Worm (Caenorhabditis elegans) whole organism, L3 larva: ENCODE data around the gene ZK355.8.

ENCODE experiments used
- ZK546.5 ChIP-seq: sonication (generic microtip); optimal IDR thresholded peaks from 2 replicates; lab custom pipeline; 2017; ENCODE audit warnings: missing biosample characterization, missing genetic modification characterization
- aly-2 ChIP-seq: fragments of 150-350 bp; optimal IDR thresholded peaks from 2 replicates; lab custom pipeline; 2014; ENCODE audit warnings: missing biosample characterization, missing genetic modification characterization
- ceh-16 ChIP-seq: sonication (generic microtip); optimal IDR thresholded peaks from 2 replicates; lab custom pipeline; 2017; ENCODE audit warnings: missing biosample characterization, missing genetic modification characterization
- ceh-28 ChIP-seq: fragments of 150-350 bp; optimal IDR thresholded peaks from 2 replicates; lab custom pipeline; 2014; ENCODE audit warnings: missing biosample characterization, missing genetic modification reagents, missing genetic modification characterization
- ceh-82 ChIP-seq: fragments of 150-350 bp; optimal IDR thresholded peaks from 2 replicates; lab custom pipeline; 2014; ENCODE audit warnings: missing biosample characterization, missing genetic modification characterization
- daf-12 ChIP-seq: fragments of 150-350 bp; optimal IDR thresholded peaks from 2 replicates; lab custom pipeline; 2014; ENCODE audit warnings: missing biosample characterization, missing genetic modification reagents, missing genetic modification characterization
- egl-27 ChIP-seq: sonication (generic microtip); optimal IDR thresholded peaks from 4 replicates; lab custom pipeline; 2017; ENCODE audit warnings: missing biosample characterization, missing genetic modification reagents, missing genetic modification characterization
- egl-5 ChIP-seq: fragments of 150-350 bp; optimal IDR thresholded peaks from 2 replicates; lab custom pipeline; 2017; ENCODE audit warnings: missing biosample characterization, missing genetic modification reagents, missing genetic modification characterization, inconsistent platforms
- elt-2 ChIP-seq: sonication (generic microtip); optimal IDR thresholded peaks from 2 replicates; lab custom pipeline; 2016; ENCODE audit warnings: missing genetic modification reagents, mild to moderate bottlenecking, missing genetic modification characterization, missing compliant biosample characterization
- elt-3 ChIP-seq, 3 experiments: fragments of 150-350 bp in 1 of 3; sonication (generic microtip) in 2 of 3; optimal IDR thresholded peaks; 2 replicates in 2 of 3; 4 replicates in 1 of 3; lab custom pipeline; 2014 to 2017; ENCODE audit warnings: missing biosample characterization in 3 of 3, missing genetic modification characterization in 3 of 3
- fkh-10 ChIP-seq: sonication (generic microtip); optimal IDR thresholded peaks from 2 replicates; lab custom pipeline; 2017; ENCODE audit warnings: missing biosample characterization, missing genetic modification reagents, missing genetic modification characterization
- fkh-2 ChIP-seq: fragments of 150-350 bp; optimal IDR thresholded peaks from 2 replicates; lab custom pipeline; 2014; ENCODE audit warnings: missing biosample characterization, missing genetic modification reagents, missing genetic modification characterization
- hmg-11 ChIP-seq: sonication (generic microtip); optimal IDR thresholded peaks from 2 replicates; lab custom pipeline; 2016; ENCODE audit warnings: missing genetic modification characterization, missing compliant biosample characterization
- lin-39 ChIP-seq: fragments of 150-350 bp; optimal IDR thresholded peaks from 2 replicates; lab custom pipeline; 2018; ENCODE audit warnings: missing biosample characterization, missing genetic modification reagents, missing genetic modification characterization
- lsy-12 ChIP-seq: sonication (generic microtip); optimal IDR thresholded peaks from 2 replicates; lab custom pipeline; 2016; ENCODE audit warnings: mild to moderate bottlenecking, missing genetic modification characterization, missing compliant biosample characterization
- mdl-1 ChIP-seq: fragments of 150-350 bp; optimal IDR thresholded peaks from 2 replicates; lab custom pipeline; 2014; ENCODE audit warnings: missing biosample characterization, missing genetic modification characterization
- mml-1 ChIP-seq: fragments of 150-350 bp; sonication (generic microtip); optimal IDR thresholded peaks from 3 replicates; lab custom pipeline; 2014; ENCODE audit warnings: missing biosample characterization, missing genetic modification characterization
- nfya-1 ChIP-seq: sonication (generic microtip); optimal IDR thresholded peaks from 2 replicates; lab custom pipeline; 2017; ENCODE audit warnings: missing genetic modification characterization, mild to moderate bottlenecking, missing compliant biosample characterization, antibody characterized with exemption, moderate library complexity; ENCODE audit not compliant: insufficient read depth
- nhr-11 ChIP-seq: fragments of 150-350 bp; optimal IDR thresholded peaks from 2 replicates; lab custom pipeline; 2014; ENCODE audit warnings: missing biosample characterization, missing genetic modification characterization
- nhr-12 ChIP-seq: fragments of 150-350 bp; optimal IDR thresholded peaks from 2 replicates; lab custom pipeline; 2014; ENCODE audit warnings: missing biosample characterization, missing genetic modification characterization
- nhr-23 ChIP-seq: fragments of 150-350 bp; optimal IDR thresholded peaks from 2 replicates; lab custom pipeline; 2014; ENCODE audit warnings: missing biosample characterization, missing genetic modification reagents, missing genetic modification characterization
- nhr-237 ChIP-seq: fragments of 150-350 bp; optimal IDR thresholded peaks from 2 replicates; lab custom pipeline; 2014; ENCODE audit warnings: missing biosample characterization, missing genetic modification characterization
- nhr-28 ChIP-seq: fragments of 150-350 bp; optimal IDR thresholded peaks from 2 replicates; lab custom pipeline; 2014; ENCODE audit warnings: missing biosample characterization, missing genetic modification characterization
- nhr-43 ChIP-seq: sonication (generic microtip); optimal IDR thresholded peaks from 2 replicates; lab custom pipeline; 2016; ENCODE audit warnings: mild to moderate bottlenecking, missing genetic modification characterization, missing compliant biosample characterization; ENCODE audit not compliant: poor library complexity, severe bottlenecking
- nhr-67 ChIP-seq: fragments of 150-350 bp; optimal IDR thresholded peaks from 2 replicates; lab custom pipeline; 2014; ENCODE audit warnings: missing biosample characterization, missing genetic modification characterization
- nhr-76 ChIP-seq: fragments of 150-350 bp; sonication (generic microtip); optimal IDR thresholded peaks from 5 replicates; lab custom pipeline; 2014; ENCODE audit warnings: missing biosample characterization, missing genetic modification characterization
- nhr-77 ChIP-seq: fragments of 150-350 bp; optimal IDR thresholded peaks from 2 replicates; lab custom pipeline; 2014; ENCODE audit warnings: missing biosample characterization, missing genetic modification characterization
- pha-4 ChIP-seq: fragments of 150-350 bp; optimal IDR thresholded peaks from 2 replicates; lab custom pipeline; 2014; ENCODE audit warnings: missing biosample characterization, missing genetic modification reagents, missing genetic modification characterization
- pqm-1 ChIP-seq: fragments of 150-350 bp; optimal IDR thresholded peaks from 2 replicates; lab custom pipeline; 2017; ENCODE audit warnings: missing biosample characterization, missing genetic modification characterization, inconsistent platforms
- sea-2 ChIP-seq: fragments of 150-350 bp; sonication (generic microtip); optimal IDR thresholded peaks from 4 replicates; lab custom pipeline; 2014; ENCODE audit warnings: missing biosample characterization, missing genetic modification reagents, missing genetic modification characterization
- skn-1 ChIP-seq: fragments of 150-350 bp; optimal IDR thresholded peaks from 2 replicates; lab custom pipeline; 2014; ENCODE audit warnings: missing biosample characterization, missing genetic modification characterization
- snpc-4 ChIP-seq: fragments of 150-350 bp; optimal IDR thresholded peaks from 2 replicates; lab custom pipeline; 2014; ENCODE audit warnings: missing biosample characterization, missing genetic modification characterization
- tbx-2 ChIP-seq: sonication (generic microtip); optimal IDR thresholded peaks from 2 replicates; lab custom pipeline; 2016; ENCODE audit warnings: mild to moderate bottlenecking, missing genetic modification characterization, missing compliant biosample characterization
- unc-39 ChIP-seq: sonication (generic microtip); optimal IDR thresholded peaks from 4 replicates; lab custom pipeline; 2017; ENCODE audit warnings: missing biosample characterization, missing genetic modification characterization
- zag-1 ChIP-seq: fragments of 150-350 bp; optimal IDR thresholded peaks from 2 replicates; lab custom pipeline; 2014; ENCODE audit warnings: missing biosample characterization, missing genetic modification characterization
- ztf-11 ChIP-seq: fragments of 150-350 bp; optimal IDR thresholded peaks from 2 replicates; lab custom pipeline; 2014; ENCODE audit warnings: missing biosample characterization, missing genetic modification characterization

The ZK355.8 gene

ce11 chrII:2894295-2894694 lies 33.3 kb upstream of the ZK355.8 start, which contains the start of gene sqv-2:
Gene sqv-2 (minus strand): TSS chrII:2894395.
- TF ChIP-seq nhr-12 (no peak), nhr-28 (no peak), aly-2 (no peak), ztf-11 (tag; lab: Kevin White, UChicago) (no peak), nhr-11 (no peak), nhr-23 (tag; lab: Kevin White, UChicago) (no peak), ceh-82 (tag; lab: Kevin White, UChicago) (no peak), pha-4 (tag; lab: Kevin White, UChicago) (no peak), egl-27 (tag; lab: Kevin White, UChicago) (no peak), skn-1 (no peak), snpc-4 (tag; lab: Kevin White, UChicago) (no peak), elt-3 (tag; optimal IDR thresholded peaks at IDR 0.05; lab: Kevin White, UChicago) (no peak), elt-2 (tag; lab: Kevin White, UChicago) (no peak), ceh-16 (no peak), zag-1 (no peak), mml-1 (tag; lab: Kevin White, UChicago) (no peak)

ce11 chrII:2900248-2900647 lies 27.4 kb upstream of the ZK355.8 start, which contains the start of gene ubc-26:
Gene ubc-26 (minus strand): TSS chrII:2900348.
- TF ChIP-seq tbx-2 (tag; lab: Kevin White, UChicago), result no peak
- no peak for TF ChIP-seq pqm-1 (tag; lab: Kevin White, UChicago)
- no peak for TF ChIP-seq sea-2 (GFP tag; lab: Kevin White, UChicago)
- TF ChIP-seq hmg-11 (tag; lab: Kevin White, UChicago), result no peak
- TF ChIP-seq pha-4 (tag; lab: Kevin White, UChicago), result no peak
- TF ChIP-seq nhr-76, result no peak
- TF ChIP-seq egl-5 (tag; lab: Kevin White, UChicago), result no peak

ce11 chrII:2901158-2901557 lies 26.4 kb upstream of the ZK355.8 start:
- no peak for TF ChIP-seq lin-39 (tag; lab: Kevin White, UChicago)
- peak; percentile 92 for TF ChIP-seq ceh-28 (tag; lab: Kevin White, UChicago)

- TF ChIP-seq daf-12 (tag; lab: Kevin White, UChicago), result no peak
- TF ChIP-seq tbx-2 (tag; lab: Kevin White, UChicago), result no peak
- no peak for TF ChIP-seq fkh-10 (GFP tag; lab: Kevin White, UChicago)
- no peak for TF ChIP-seq egl-5 (tag; lab: Kevin White, UChicago)
- no peak for TF ChIP-seq unc-39 (tag; lab: Kevin White, UChicago)
- no peak for TF ChIP-seq mml-1 (tag; lab: Kevin White, UChicago)
- TF ChIP-seq nhr-77 (tag; lab: Kevin White, UChicago), result no peak
- no peak for TF ChIP-seq nhr-76
- TF ChIP-seq pqm-1 (tag; lab: Kevin White, UChicago), result no peak
- TF ChIP-seq ZK546.5 (tag; lab: Kevin White, UChicago), result no peak
- TF ChIP-seq pha-4 (tag; lab: Kevin White, UChicago), result no peak
- no peak for TF ChIP-seq ztf-11 (tag; lab: Kevin White, UChicago)
- no peak for TF ChIP-seq nhr-11
- TF ChIP-seq zag-1, result no peak
- no peak for TF ChIP-seq mdl-1 (tag; lab: Kevin White, UChicago)
- TF ChIP-seq hmg-11 (tag; lab: Kevin White, UChicago), result no peak
- no peak for TF ChIP-seq lin-39 (tag; lab: Kevin White, UChicago)
- TF ChIP-seq nhr-67 (tag; lab: Kevin White, UChicago), result no peak
- no peak for TF ChIP-seq nhr-237 (tag; lab: Kevin White, UChicago)
- TF ChIP-seq fkh-2 (tag; lab: Kevin White, UChicago), result no peak
- TF ChIP-seq, all 47 proteins: peak for 0
Measured at ce11 chrII:2903748-2904147, 23.9 kb upstream of the ZK355.8 start.

- TF ChIP-seq ZK546.5 (tag; lab: Kevin White, UChicago) (no peak), nhr-43 (tag; lab: Kevin White, UChicago) (no peak), sea-2 (GFP tag; lab: Kevin White, UChicago) (no peak), elt-3 (tag; optimal IDR thresholded peaks at IDR 0.05; lab: Kevin White, UChicago) (no peak), nhr-237 (tag; lab: Kevin White, UChicago) (no peak), tbx-2 (tag; lab: Kevin White, UChicago) (no peak), lsy-12 (no peak), nfya-1 (no peak), hmg-11 (tag; lab: Kevin White, UChicago) (no peak)
Measured at ce11 chrII:2913505-2913904, 14.1 kb upstream of the ZK355.8 start, which contains the start of gene ubc-15. Gene ubc-15 (minus strand): TSS chrII:2913605.
